Fruit fly (Drosophila melanogaster) Kc167 (cell line): ENCODE data around the gene Ptp10D.

ENCODE experiments used
- h ChIP-seq: fragments of >200 bp; optimal IDR thresholded peaks from 3 replicates; lab custom pipeline; 2018; ENCODE audit warnings: missing external identifiers
- insv ChIP-seq: fragments of >200 bp; optimal IDR thresholded peaks from 3 replicates; lab custom pipeline; 2018; ENCODE audit warnings: missing external identifiers

DNA sequence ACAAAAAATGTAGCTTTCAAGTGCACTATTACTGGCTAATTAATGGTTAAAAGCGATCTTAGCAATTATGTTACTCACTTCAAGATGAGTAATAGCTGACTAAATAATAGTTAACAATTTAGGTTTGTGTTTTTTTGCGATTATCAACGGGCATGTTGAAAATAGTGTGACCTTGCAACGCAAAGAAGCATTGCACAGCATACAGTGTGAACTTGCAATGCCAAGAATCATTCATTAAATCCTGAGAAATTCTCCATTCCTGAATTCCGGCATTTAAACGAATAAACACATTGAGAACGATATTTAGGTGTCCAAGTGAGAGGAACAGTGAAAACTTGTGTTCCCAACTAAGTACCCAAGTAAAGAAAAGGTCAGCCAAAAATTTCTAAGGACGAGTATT lies 37.8 kb downstream of the Ptp10D start:
- TF ChIP-seq h (lab: Kevin White, UChicago) (no peak), insv (lab: Kevin White, UChicago) (no peak)
